Worm (Caenorhabditis elegans) whole organism, late embryonic: ENCODE data around the gene pat-4.

Experiments used
- C38D4.7 ChIP-seq: fragments of 200-800 bp; sonication (Bioruptor generic); optimal IDR thresholded peaks from 2 replicates; lab custom pipeline; 2018; ENCODE audit warnings: mild to moderate bottlenecking, missing genetic modification characterization, moderate library complexity, missing compliant biosample characterization
- ceh-14 ChIP-seq: sonication (generic microtip); optimal IDR thresholded peaks from 2 replicates; lab custom pipeline; 2016; ENCODE audit warnings: missing genotype, missing genetic modification characterization, missing compliant biosample characterization
- ceh-18 ChIP-seq: sonication (generic microtip); optimal IDR thresholded peaks from 2 replicates; lab custom pipeline; 2016; ENCODE audit warnings: missing genetic modification characterization, missing compliant biosample characterization
- ceh-24 ChIP-seq: sonication (generic microtip); optimal IDR thresholded peaks from 2 replicates; lab custom pipeline; 2016; ENCODE audit warnings: mild to moderate bottlenecking, missing genetic modification characterization, missing compliant biosample characterization
- ceh-30 ChIP-seq: fragments of 150-350 bp; optimal IDR thresholded peaks from 2 replicates; lab custom pipeline; 2014; ENCODE audit warnings: missing biosample characterization, missing genetic modification characterization
- ceh-31 ChIP-seq: sonication (generic microtip); optimal IDR thresholded peaks from 2 replicates; lab custom pipeline; 2016; ENCODE audit warnings: missing genetic modification characterization, missing compliant biosample characterization
- ceh-34 ChIP-seq: sonication (generic microtip); optimal IDR thresholded peaks from 2 replicates; lab custom pipeline; 2016; ENCODE audit warnings: mild to moderate bottlenecking, missing genetic modification characterization, missing compliant biosample characterization
- ceh-45 ChIP-seq: fragments of 200-800 bp; sonication (Bioruptor generic); IDR thresholded peaks from 2 replicates; pipeline ENCODE4 v1.3.6; 2022; ENCODE audit warnings: missing genetic modification reagents, missing genetic modification characterization, missing compliant biosample characterization
- ceh-48 ChIP-seq: sonication (generic microtip); optimal IDR thresholded peaks from 2 replicates; lab custom pipeline; 2016; ENCODE audit warnings: missing genetic modification characterization, inconsistent platforms, missing compliant biosample characterization
- ceh-6 ChIP-seq: fragments of 200-800 bp; sonication (Bioruptor generic); optimal IDR thresholded peaks from 2 replicates; lab custom pipeline; 2018; ENCODE audit warnings: mild to moderate bottlenecking, missing genetic modification characterization, missing compliant biosample characterization
- che-1 ChIP-seq: sonication (generic microtip); optimal IDR thresholded peaks from 2 replicates; lab custom pipeline; 2016; ENCODE audit warnings: mild to moderate bottlenecking, missing genetic modification characterization, missing compliant biosample characterization
- dve-1 ChIP-seq: sonication (generic microtip); optimal IDR thresholded peaks from 2 replicates; lab custom pipeline; 2017; ENCODE audit warnings: antibody characterized with exemption, mild to moderate bottlenecking, missing genetic modification characterization, missing compliant biosample characterization
- elt-2 ChIP-seq: sonication (generic microtip); optimal IDR thresholded peaks from 2 replicates; lab custom pipeline; 2016; ENCODE audit warnings: missing genetic modification reagents, missing genetic modification characterization, missing compliant biosample characterization
- fax-1 ChIP-seq: sonication (generic microtip); optimal IDR thresholded peaks from 2 replicates; lab custom pipeline; 2016; ENCODE audit warnings: missing genotype, missing genetic modification characterization, missing compliant biosample characterization
- fkh-10 ChIP-seq: fragments of 150-350 bp; optimal IDR thresholded peaks from 2 replicates; lab custom pipeline; 2014; ENCODE audit warnings: missing biosample characterization, missing genetic modification reagents, missing genetic modification characterization
- gmeb-2 ChIP-seq: sonication (generic microtip); optimal IDR thresholded peaks from 2 replicates; lab custom pipeline; 2016; ENCODE audit warnings: missing genetic modification characterization, inconsistent platforms, missing compliant biosample characterization
- hlh-13 ChIP-seq: fragments of 200-800 bp; sonication (Bioruptor generic); optimal IDR thresholded peaks from 2 replicates; lab custom pipeline; 2018; ENCODE audit warnings: mild to moderate bottlenecking, missing genetic modification characterization, missing compliant biosample characterization
- hlh-15 ChIP-seq: sonication (generic microtip); optimal IDR thresholded peaks from 2 replicates; lab custom pipeline; 2016; ENCODE audit warnings: missing genetic modification characterization, missing compliant biosample characterization
- hlh-30 ChIP-seq: sonication (generic microtip); optimal IDR thresholded peaks from 2 replicates; lab custom pipeline; 2017; ENCODE audit warnings: antibody characterized with exemption, missing genetic modification characterization, missing compliant biosample characterization; ENCODE audit not compliant: insufficient read depth
- hlh-6 ChIP-seq: sonication (generic microtip); optimal IDR thresholded peaks from 2 replicates; lab custom pipeline; 2016; ENCODE audit warnings: missing genotype, missing genetic modification characterization, missing compliant biosample characterization
- madf-2 ChIP-seq: sonication (generic microtip); optimal IDR thresholded peaks from 2 replicates; lab custom pipeline; 2017; ENCODE audit warnings: missing genetic modification characterization, missing compliant biosample characterization
- nfya-1 ChIP-seq: sonication (generic microtip); optimal IDR thresholded peaks from 2 replicates; lab custom pipeline; 2017; ENCODE audit warnings: missing genetic modification characterization, mild to moderate bottlenecking, missing compliant biosample characterization, antibody characterized with exemption, moderate library complexity
- nhr-232 ChIP-seq: sonication (generic microtip); optimal IDR thresholded peaks from 2 replicates; lab custom pipeline; 2016; ENCODE audit warnings: missing genetic modification characterization, missing compliant biosample characterization
- pag-3 ChIP-seq: sonication (generic microtip); optimal IDR thresholded peaks from 2 replicates; lab custom pipeline; 2016; ENCODE audit warnings: missing compliant biosample characterization, missing genetic modification characterization, borderline replicate concordance
- pax-1 ChIP-seq: fragments of 150-350 bp; optimal IDR thresholded peaks from 2 replicates; lab custom pipeline; 2014; ENCODE audit warnings: missing biosample characterization, missing genetic modification characterization
- pha-2 ChIP-seq: sonication (generic microtip); optimal IDR thresholded peaks from 2 replicates; lab custom pipeline; 2017; ENCODE audit warnings: mild to moderate bottlenecking, missing genetic modification characterization, missing compliant biosample characterization
- pqm-1 ChIP-seq: sonication (generic microtip); optimal IDR thresholded peaks from 2 replicates; lab custom pipeline; 2016; ENCODE audit warnings: missing genetic modification characterization, missing compliant biosample characterization
- pros-1 ChIP-seq: fragments of 150-350 bp; optimal IDR thresholded peaks from 2 replicates; lab custom pipeline; 2014; ENCODE audit warnings: missing biosample characterization, missing genetic modification reagents, missing genetic modification characterization
- rnt-1 ChIP-seq: sonication (generic microtip); optimal IDR thresholded peaks from 2 replicates; lab custom pipeline; 2016; ENCODE audit warnings: missing genetic modification characterization, missing compliant biosample characterization
- sdc-2 ChIP-seq: sonication (generic microtip); optimal IDR thresholded peaks from 2 replicates; lab custom pipeline; 2016; ENCODE audit warnings: missing genotype, missing genetic modification characterization, missing compliant biosample characterization
- tbx-7 ChIP-seq: sonication (generic microtip); optimal IDR thresholded peaks from 2 replicates; lab custom pipeline; 2016; ENCODE audit warnings: missing genotype, missing genetic modification characterization, missing compliant biosample characterization
- ttx-3 ChIP-seq: sonication (generic microtip); optimal IDR thresholded peaks from 2 replicates; lab custom pipeline; 2016; ENCODE audit warnings: missing genetic modification reagents, missing genetic modification characterization, missing compliant biosample characterization
- unc-3 ChIP-seq, 2 experiments: fragments of 200-800 bp in 1 of 2; sonication (Bioruptor generic) in 1 of 2; sonication (generic microtip) in 1 of 2; conservative IDR thresholded peaks in 1 of 2; optimal IDR thresholded peaks in 1 of 2; 2 replicates each; pipeline versions ENCODE4 v1.3.6 to Lab custom; 2016 to 2022; ENCODE audit warnings: missing compliant biosample characterization in 2 of 2, missing genetic modification characterization in 2 of 2, missing genetic modification reagents in 1 of 2
- unc-42 ChIP-seq: sonication (generic microtip); optimal IDR thresholded peaks from 2 replicates; lab custom pipeline; 2016; ENCODE audit warnings: missing genotype, missing genetic modification characterization, missing compliant biosample characterization
- unc-55 ChIP-seq: sonication (generic microtip); optimal IDR thresholded peaks from 2 replicates; lab custom pipeline; 2017; ENCODE audit warnings: missing biosample characterization, missing genetic modification reagents, missing genetic modification characterization
- zip-5 ChIP-seq: sonication (generic microtip); optimal IDR thresholded peaks from 2 replicates; lab custom pipeline; 2016; ENCODE audit warnings: missing genetic modification characterization, missing compliant biosample characterization
- ztf-16 ChIP-seq: sonication (generic microtip); optimal IDR thresholded peaks from 2 replicates; lab custom pipeline; 2017; ENCODE audit warnings: missing genetic modification characterization, missing compliant biosample characterization

Gene pat-4

DNA sequence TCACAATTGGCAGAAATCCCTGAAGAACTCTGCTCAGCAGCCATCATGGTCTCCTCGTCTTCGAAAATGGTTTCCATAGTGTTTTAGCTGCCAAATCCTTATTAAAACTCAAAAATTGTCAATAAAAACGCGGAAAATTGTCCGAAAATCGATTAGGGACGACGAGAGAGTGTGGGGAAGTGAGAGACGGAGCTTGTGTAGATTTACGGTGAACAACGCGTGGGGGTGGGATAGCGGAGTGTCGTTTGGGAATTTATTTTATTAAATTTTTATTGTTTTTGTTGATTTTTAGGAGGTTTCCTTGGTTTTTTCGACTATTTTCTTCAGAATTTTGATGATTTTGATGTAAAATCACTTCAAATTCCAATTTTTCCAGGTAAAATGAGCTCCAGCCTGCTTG is 7.4 kb downstream of the pat-4 start, which contains the start of the genes F54C4.4 and mrpl-40 (continued):
- TF ChIP-seq fax-1 (tag; lab: Kevin White, UChicago) (no peak), ceh-48 (tag; lab: Kevin White, UChicago) (peak; percentile 82), ceh-31 (tag; lab: Kevin White, UChicago) (peak; percentile 41), gmeb-2 (no peak), pros-1 (tag; lab: Kevin White, UChicago) (no peak), hlh-15 (tag; lab: Kevin White, UChicago) (no peak), hlh-13 (GFP tag; lab: Kevin White, UChicago) (no peak), che-1 (no peak), pag-3 (no peak)

DNA sequence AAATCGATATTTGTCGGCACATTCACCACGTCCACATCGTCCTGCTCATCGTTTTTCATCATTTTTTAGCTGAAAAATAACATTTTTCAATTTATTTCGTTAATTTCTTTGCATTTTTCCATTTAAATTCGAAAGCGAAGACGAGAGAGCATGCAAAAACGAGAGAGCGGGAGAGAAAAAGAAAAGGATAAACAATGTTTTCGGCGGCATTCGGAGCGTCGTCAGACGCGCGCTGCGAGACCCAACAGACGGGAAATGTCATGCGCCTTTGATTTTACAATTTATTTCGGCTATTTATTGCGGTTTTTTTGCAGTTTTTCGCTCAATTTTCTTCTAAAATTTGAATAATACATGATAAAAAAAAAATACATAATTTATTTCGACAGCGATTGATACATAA is 8.3 kb downstream of the pat-4 start, which contains the start of gene attf-3:
Gene attf-3 (minus strand): TSS at position 69 of the 400 bp plus-strand sequence.
- TF ChIP-seq dve-1 (tag; lab: Kevin White, UChicago) (peak; percentile 38), nfya-1 (peak; percentile 47), hlh-30 (tag; lab: Kevin White, UChicago) (peak; percentile 73), unc-55 (peak; percentile 45), unc-42 (tag; lab: Kevin White, UChicago) (peak; percentile 59), pax-1 (tag; lab: Kevin White, UChicago) (peak; percentile 43), pqm-1 (tag; lab: Kevin White, UChicago) (no peak), fkh-10 (GFP tag; lab: Kevin White, UChicago) (no peak), ceh-31 (tag; lab: Kevin White, UChicago) (peak; percentile 4)
- TF ChIP-seq, all 69 proteins: peak for 7

DNA sequence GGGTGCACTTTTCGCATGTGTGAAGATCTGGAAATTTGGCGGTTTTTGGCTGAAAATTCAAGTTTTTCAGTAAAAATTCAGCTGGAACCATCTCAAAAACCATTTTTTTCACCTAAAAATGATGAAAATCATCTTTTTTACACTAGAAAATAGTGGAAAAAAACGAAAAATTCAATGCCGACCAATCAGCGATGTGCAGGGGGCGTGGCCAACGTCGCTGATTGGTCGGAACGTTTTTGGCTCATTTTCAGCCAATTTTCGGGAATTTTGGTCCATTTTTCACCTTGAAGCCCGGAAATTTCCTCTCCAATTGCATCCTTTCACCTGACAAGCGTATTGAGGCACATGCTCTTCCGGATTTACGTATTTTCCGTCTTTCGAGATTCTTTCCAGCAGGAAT is 10.2 kb downstream of the pat-4 start:
- TF ChIP-seq madf-2 (tag; lab: Kevin White, UChicago) (no peak), nfya-1 (peak; percentile 97)

DNA sequence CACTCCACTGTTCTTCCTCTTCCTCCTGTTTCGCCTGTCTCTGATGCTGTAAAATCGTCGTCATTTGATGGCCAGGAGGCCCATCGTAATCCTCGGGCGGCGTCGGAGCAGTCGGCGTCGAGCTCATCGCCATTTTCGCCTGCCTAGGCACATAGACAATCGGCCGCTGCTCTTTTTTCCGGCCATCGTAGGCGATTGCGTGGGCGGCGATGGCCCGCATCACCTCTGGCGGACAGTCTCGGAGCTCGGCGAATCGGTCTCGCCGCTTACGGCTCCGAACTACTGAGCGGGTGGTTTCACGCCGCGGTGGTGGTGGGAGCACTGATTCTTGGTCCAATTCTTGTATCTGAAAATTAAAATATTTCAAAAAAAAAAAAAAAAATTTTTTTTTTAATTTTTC is 22.5 kb downstream of the pat-4 start:
- TF ChIP-seq ceh-24 (tag; lab: Kevin White, UChicago) (no peak), ceh-30 (no peak), tbx-7 (tag; lab: Kevin White, UChicago) (no peak), elt-2 (tag; lab: Kevin White, UChicago) (no peak), nhr-232 (tag; lab: Kevin White, UChicago) (no peak), pha-2 (tag; lab: Kevin White, UChicago) (no peak), C38D4.7 (no peak), hlh-6 (tag; lab: Kevin White, UChicago) (no peak), ceh-34 (tag; lab: Kevin White, UChicago) (no peak), ceh-31 (tag; lab: Kevin White, UChicago) (no peak), pag-3 (no peak), unc-3 (GFP tag; conservative IDR thresholded peaks at IDR 0.05; lab: Robert Waterston, UW) (no peak), unc-3 (tag; optimal IDR thresholded peaks at IDR 0.05; lab: Kevin White, UChicago) (no peak), rnt-1 (tag; lab: Kevin White, UChicago) (no peak), ceh-14 (tag; lab: Kevin White, UChicago) (no peak), zip-5 (no peak)

DNA sequence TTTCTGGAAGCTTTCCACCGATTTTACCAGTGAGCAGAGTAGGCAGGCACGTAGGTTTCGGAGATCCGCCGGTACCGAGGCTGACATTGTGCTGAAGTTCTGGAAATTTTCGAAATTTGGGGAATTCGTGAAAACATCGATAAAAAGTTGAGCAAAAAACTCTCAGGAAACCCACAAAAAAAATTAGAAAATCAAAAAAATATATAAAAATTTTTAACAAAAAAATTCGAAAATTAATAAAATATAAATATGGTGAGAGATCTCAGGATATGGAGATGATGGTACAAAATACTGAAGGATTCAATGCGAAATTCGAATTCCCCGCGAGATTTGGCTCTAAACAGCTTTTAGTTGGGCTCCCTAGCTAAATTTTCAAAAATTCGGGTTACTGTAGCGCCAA is 25.0 kb downstream of the pat-4 start, which contains the start of gene spt-4:
Gene spt-4 (minus strand): TSS at position 101 of the 400 bp plus-strand sequence.
- no peak for TF ChIP-seq ceh-24 (tag; lab: Kevin White, UChicago)
- TF ChIP-seq ceh-6 (GFP tag; lab: Kevin White, UChicago): no peak
- TF ChIP-seq ceh-45 (GFP tag; lab: Robert Waterston, UW): no peak
- no peak for TF ChIP-seq ztf-16 (tag; lab: Kevin White, UChicago)
- no peak for TF ChIP-seq unc-42 (tag; lab: Kevin White, UChicago)
- TF ChIP-seq hlh-6 (tag; lab: Kevin White, UChicago): no peak
- TF ChIP-seq sdc-2 (tag; lab: Kevin White, UChicago): no peak
- no peak for TF ChIP-seq madf-2 (tag; lab: Kevin White, UChicago)
- no peak for TF ChIP-seq ceh-18 (tag; lab: Kevin White, UChicago)
- TF ChIP-seq ttx-3 (tag; lab: Kevin White, UChicago): no peak
